Worm (Caenorhabditis elegans) whole organism, young adult: ENCODE results near the gene swm-1.

ENCODE experiments used
- F49E8.2 ChIP-seq: sonication (generic microtip); optimal IDR thresholded peaks from 3 replicates; lab custom pipeline; 2017; ENCODE audit warnings: missing genetic modification characterization, mild to moderate bottlenecking, missing compliant biosample characterization, antibody characterized with exemption, moderate library complexity; ENCODE audit not compliant: insufficient read depth
- F52B5.7 ChIP-seq: sonication (generic microtip); optimal IDR thresholded peaks from 2 replicates; lab custom pipeline; 2016; ENCODE audit warnings: mild to moderate bottlenecking, missing genetic modification characterization, missing compliant biosample characterization
- F55B11.4 ChIP-seq: sonication (generic microtip); optimal IDR thresholded peaks from 2 replicates; lab custom pipeline; 2016; ENCODE audit warnings: missing compliant biosample characterization, missing genetic modification characterization, borderline replicate concordance; ENCODE audit not compliant: insufficient read depth
- F57A8.1 ChIP-seq: fragments of 200-800 bp; sonication (Bioruptor generic); optimal IDR thresholded peaks from 2 replicates; lab custom pipeline; 2018; ENCODE audit warnings: mild to moderate bottlenecking, missing genetic modification characterization, moderate library complexity, missing compliant biosample characterization
- dpff-1 ChIP-seq: sonication (generic microtip); optimal IDR thresholded peaks from 2 replicates; lab custom pipeline; 2017; ENCODE audit warnings: mild to moderate bottlenecking, missing genetic modification characterization, missing compliant biosample characterization
- egl-44 ChIP-seq: fragments of 200-800 bp; sonication (Bioruptor generic); IDR thresholded peaks from 2 replicates; pipeline ENCODE4 v1.3.6; 2022; ENCODE audit warnings: missing genetic modification reagents, missing genetic modification characterization, missing compliant biosample characterization
- egrh-3 ChIP-seq: fragments of 200-800 bp; sonication (Bioruptor generic); IDR thresholded peaks from 2 replicates; pipeline ENCODE4 v1.3.6; 2022; ENCODE audit warnings: missing genetic modification reagents, missing genetic modification characterization, missing compliant biosample characterization
- ets-4 ChIP-seq: fragments of 200-800 bp; sonication (Bioruptor generic); optimal IDR thresholded peaks from 2 replicates; lab custom pipeline; 2018; ENCODE audit warnings: mild to moderate bottlenecking, missing genetic modification characterization, missing compliant biosample characterization
- mxl-1 ChIP-seq: sonication (generic microtip); optimal IDR thresholded peaks from 2 replicates; lab custom pipeline; 2016; ENCODE audit warnings: missing genetic modification characterization, missing compliant biosample characterization
- nfya-1 ChIP-seq: sonication (generic microtip); optimal IDR thresholded peaks from 2 replicates; lab custom pipeline; 2017; ENCODE audit warnings: antibody characterized with exemption, missing compliant biosample characterization, missing genetic modification characterization, borderline replicate concordance; ENCODE audit not compliant: insufficient read depth
- pha-4 ChIP-seq: fragments of 150-350 bp; sonication (generic microtip); optimal IDR thresholded peaks from 2 replicates; lab custom pipeline; 2014; ENCODE audit warnings: missing biosample characterization, missing genetic modification reagents, missing genetic modification characterization
- sdz-38 ChIP-seq: sonication (generic microtip); optimal IDR thresholded peaks from 2 replicates; lab custom pipeline; 2016; ENCODE audit warnings: missing genotype, missing genetic modification characterization, missing compliant biosample characterization
- unc-62 ChIP-seq: fragments of 150-350 bp; optimal IDR thresholded peaks from 2 replicates; lab custom pipeline; 2014; ENCODE audit warnings: missing biosample characterization, missing genetic modification reagents, missing genetic modification characterization

DNA sequence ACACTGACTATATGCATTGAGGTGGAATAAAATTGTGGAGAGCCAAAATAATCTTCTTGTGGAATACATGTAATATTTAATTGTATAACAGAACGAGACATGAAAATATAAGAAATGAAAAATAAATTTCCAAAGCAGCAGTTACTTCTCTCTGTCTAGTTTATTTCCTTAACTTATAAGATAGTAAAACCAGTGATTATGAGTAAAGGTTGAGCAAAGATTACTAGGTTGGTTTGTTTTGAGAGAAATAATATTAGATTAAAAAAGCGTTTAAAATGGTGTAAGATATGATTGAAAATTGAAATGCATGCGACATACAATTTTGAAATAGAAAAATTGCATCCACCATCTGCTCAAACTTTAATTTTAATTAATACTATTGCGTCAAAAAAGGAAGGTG, 40.9 kb downstream of the swm-1 start, which contains the start of gene srh-201:
- TF ChIP-seq F52B5.7 (tag; lab: Kevin White, UChicago) (no peak), egrh-3 (no peak), egl-44 (GFP tag; lab: Robert Waterston, UW) (no peak), ets-4 (GFP tag; lab: Kevin White, UChicago) (no peak), F55B11.4 (no peak), F57A8.1 (no peak), mxl-1 (tag; lab: Kevin White, UChicago) (no peak), sdz-38 (no peak), F49E8.2 (tag; lab: Kevin White, UChicago) (no peak), nfya-1 (tag; lab: Kevin White, UChicago) (no peak), pha-4 (no peak), dpff-1 (tag; lab: Kevin White, UChicago) (no peak), unc-62 (GFP tag; lab: Kevin White, UChicago) (no peak)
